Fruit fly (Drosophila melanogaster) whole organism, embryonic: Measurements from ENCODE around the gene CG7378.

Experiments
- Adf1 ChIP-seq: fragments of 200-800 bp; sonication (Bioruptor generic); IDR thresholded peaks from 2 replicates; pipeline ENCODE4 v1.3.6; 2022; ENCODE audit warnings: missing biosample characterization, missing genetic modification characterization
- Antp ChIP-seq: fragments of 200-800 bp; sonication (Bioruptor generic); optimal IDR thresholded peaks from 3 replicates; lab custom pipeline; 2016; ENCODE audit warnings: missing biosample characterization, missing genetic modification characterization
- Bgb ChIP-seq: fragments of 200-800 bp; sonication (Bioruptor generic); IDR thresholded peaks from 2 replicates; pipeline ENCODE4 v1.3.6; 2022; ENCODE audit warnings: missing biosample characterization, missing genetic modification characterization; ENCODE audit not compliant: partially characterized antibody
- CG1024 ChIP-seq: fragments of 200-800 bp; sonication (Bioruptor generic); IDR thresholded peaks from 2 replicates; pipeline ENCODE4 v1.3.6; 2022; ENCODE audit warnings: missing biosample characterization, missing genetic modification characterization
- CG11723 ChIP-seq: fragments of 200-800 bp; sonication (Bioruptor generic); optimal IDR thresholded peaks from 2 replicates; lab custom pipeline; 2017; ENCODE audit warnings: missing biosample characterization, mild to moderate bottlenecking, missing genetic modification characterization
- CG12104 ChIP-seq: fragments of 200-800 bp; sonication (Bioruptor generic); optimal IDR thresholded peaks from 3 replicates; lab custom pipeline; 2016; ENCODE audit warnings: missing biosample characterization, missing genetic modification characterization
- CG12769 ChIP-seq: fragments of 200-800 bp; sonication (Bioruptor generic); optimal IDR thresholded peaks from 2 replicates; lab custom pipeline; 2019; ENCODE audit warnings: missing biosample characterization, mild to moderate bottlenecking, missing genetic modification characterization, moderate library complexity
- CG14441 ChIP-seq: fragments of 200-800 bp; sonication (Bioruptor generic); IDR thresholded peaks from 2 replicates; pipeline ENCODE4 v1.3.6; 2022; ENCODE audit warnings: missing biosample characterization, missing genetic modification characterization
- CG14667 ChIP-seq: fragments of 200-800 bp; sonication (Bioruptor generic); IDR thresholded peaks from 2 replicates; pipeline ENCODE4 v1.3.6; 2022; ENCODE audit warnings: missing biosample characterization, missing genetic modification characterization
- CG1529 ChIP-seq: fragments of 200-800 bp; sonication (Bioruptor generic); optimal IDR thresholded peaks from 3 replicates; lab custom pipeline; 2018; ENCODE audit warnings: missing biosample characterization, missing genetic modification characterization
- CG17802 ChIP-seq: fragments of 200-800 bp; sonication (Bioruptor generic); optimal IDR thresholded peaks from 2 replicates; lab custom pipeline; 2018; ENCODE audit warnings: missing biosample characterization, mild to moderate bottlenecking, missing genetic modification characterization, moderate library complexity
- CG17829 ChIP-seq: fragments of 200-800 bp; optimal IDR thresholded peaks from 2 replicates; lab custom pipeline; 2019; ENCODE audit warnings: missing biosample characterization, mild to moderate bottlenecking, missing genetic modification characterization, moderate library complexity
- CG18599 ChIP-seq: fragments of 200-800 bp; sonication (Bioruptor generic); optimal IDR thresholded peaks from 3 replicates; lab custom pipeline; 2017; ENCODE audit warnings: missing biosample characterization, missing genetic modification characterization, mild to moderate bottlenecking, moderate library complexity, missing genetic modification reagents
- CG2120 ChIP-seq: fragments of 200-800 bp; sonication (Bioruptor generic); optimal IDR thresholded peaks from 3 replicates; lab custom pipeline; 2016; ENCODE audit warnings: missing biosample characterization, missing genetic modification characterization
- CG2129 ChIP-seq: fragments of 200-800 bp; sonication (Bioruptor generic); IDR thresholded peaks from 2 replicates; pipeline ENCODE4 v1.3.6; 2022; ENCODE audit warnings: missing biosample characterization, missing genetic modification characterization; ENCODE audit not compliant: partially characterized antibody
- CG32532 ChIP-seq: fragments of 200-800 bp; sonication (Bioruptor generic); IDR thresholded peaks from 2 replicates; pipeline ENCODE4 v1.3.6; 2022; ENCODE audit warnings: missing biosample characterization, missing genetic modification characterization
- CG6654 ChIP-seq: fragments of 200-800 bp; sonication (Bioruptor generic); optimal IDR thresholded peaks from 2 replicates; lab custom pipeline; 2017; ENCODE audit warnings: missing biosample characterization, mild to moderate bottlenecking, missing genetic modification characterization
- CG7987 ChIP-seq: fragments of 200-800 bp; sonication (Bioruptor generic); optimal IDR thresholded peaks from 2 replicates; lab custom pipeline; 2018; ENCODE audit warnings: missing biosample characterization, mild to moderate bottlenecking, missing genetic modification characterization, moderate library complexity
- CG8944 ChIP-seq: fragments of 200-800 bp; sonication (Bioruptor generic); optimal IDR thresholded peaks from 3 replicates; lab custom pipeline; 2016; ENCODE audit warnings: missing biosample characterization, missing genetic modification characterization
- CG9876 ChIP-seq: fragments of 200-800 bp; sonication (Bioruptor generic); optimal IDR thresholded peaks from 2 replicates; lab custom pipeline; 2016; ENCODE audit warnings: missing biosample characterization, missing genetic modification characterization
- Chrac-16 ChIP-seq: fragments of 200-800 bp; sonication (Bioruptor generic); optimal IDR thresholded peaks from 3 replicates; lab custom pipeline; 2016; ENCODE audit warnings: missing biosample characterization, missing genetic modification characterization
- D19A ChIP-seq: fragments of 200-800 bp; optimal IDR thresholded peaks from 3 replicates; lab custom pipeline; 2019; ENCODE audit warnings: missing biosample characterization, mild to moderate bottlenecking, missing genetic modification characterization, moderate library complexity
- Fer1 ChIP-seq: fragments of 200-800 bp; sonication (Bioruptor generic); optimal IDR thresholded peaks from 2 replicates; lab custom pipeline; 2017; ENCODE audit warnings: missing biosample characterization, mild to moderate bottlenecking, missing genetic modification characterization
- Hand ChIP-seq: fragments of 200-800 bp; sonication (Bioruptor generic); optimal IDR thresholded peaks from 2 replicates; lab custom pipeline; 2017; ENCODE audit warnings: mild to moderate bottlenecking, missing biosample characterization, missing genetic modification reagents, missing genetic modification characterization
- Lpt ChIP-seq: fragments of >200 bp; optimal IDR thresholded peaks from 2 replicates; lab custom pipeline; 2018; ENCODE audit warnings: missing biosample characterization, missing genetic modification characterization
- Mrtf ChIP-seq: fragments of 200-800 bp; sonication (Bioruptor generic); IDR thresholded peaks from 3 replicates; pipeline ENCODE4 v1.3.6; 2022; ENCODE audit warnings: missing biosample characterization, missing genetic modification characterization
- Sry-β ChIP-seq: fragments of 200-800 bp; sonication (Bioruptor generic); optimal IDR thresholded peaks from 2 replicates; lab custom pipeline; 2018; ENCODE audit warnings: missing biosample characterization, mild to moderate bottlenecking, missing genetic modification characterization, moderate library complexity
- Sry-δ ChIP-seq: fragments of 200-800 bp; sonication (Bioruptor generic); optimal IDR thresholded peaks from 2 replicates; lab custom pipeline; 2016; ENCODE audit warnings: missing biosample characterization, missing genetic modification characterization
- al ChIP-seq: fragments of 200-800 bp; sonication (Bioruptor generic); IDR thresholded peaks from 2 replicates; pipeline ENCODE4 v1.3.6; 2022; ENCODE audit warnings: missing biosample characterization, missing genetic modification characterization
- az2 ChIP-seq: fragments of 200-800 bp; sonication (Bioruptor generic); optimal IDR thresholded peaks from 3 replicates; lab custom pipeline; 2016; ENCODE audit warnings: missing biosample characterization, missing genetic modification characterization
- bab2 ChIP-seq: fragments of 200-800 bp; sonication (Bioruptor generic); optimal IDR thresholded peaks from 2 replicates; lab custom pipeline; 2016; ENCODE audit warnings: missing biosample characterization, missing genetic modification characterization
- bbx ChIP-seq: fragments of 200-800 bp; sonication (Bioruptor generic); IDR thresholded peaks from 2 replicates; pipeline ENCODE4 v1.3.6; 2022; ENCODE audit warnings: missing biosample characterization, missing genetic modification characterization; ENCODE audit not compliant: partially characterized antibody
- bcd ChIP-seq: fragments of 200-800 bp; sonication (Bioruptor generic); optimal IDR thresholded peaks from 2 replicates; lab custom pipeline; 2017; ENCODE audit warnings: missing biosample characterization, mild to moderate bottlenecking, missing genetic modification characterization
- bigmax ChIP-seq: fragments of 200-800 bp; sonication (Bioruptor generic); optimal IDR thresholded peaks from 2 replicates; lab custom pipeline; 2018; ENCODE audit warnings: missing biosample characterization, mild to moderate bottlenecking, missing genetic modification characterization
- bowl ChIP-seq: fragments of 200-800 bp; sonication (Bioruptor generic); IDR thresholded peaks from 2 replicates; pipeline ENCODE4 v1.3.6; 2022; ENCODE audit warnings: missing biosample characterization, missing genetic modification characterization
- ci ChIP-seq: fragments of 200-800 bp; sonication (Bioruptor generic); IDR thresholded peaks from 3 replicates; pipeline ENCODE4 v1.3.6; 2022; ENCODE audit warnings: missing biosample characterization, missing genetic modification characterization
- crol ChIP-seq: fragments of 200-800 bp; sonication (Bioruptor generic); IDR thresholded peaks from 2 replicates; pipeline ENCODE4 v1.3.6; 2022; ENCODE audit warnings: missing biosample characterization, missing genetic modification characterization
- dmrt11E ChIP-seq: fragments of 200-800 bp; sonication (Bioruptor generic); optimal IDR thresholded peaks from 3 replicates; lab custom pipeline; 2018; ENCODE audit warnings: missing biosample characterization, mild to moderate bottlenecking, missing genetic modification characterization, moderate library complexity
- ewg ChIP-seq: fragments of 200-800 bp; sonication (Bioruptor generic); optimal IDR thresholded peaks from 3 replicates; lab custom pipeline; 2017; ENCODE audit warnings: mild to moderate bottlenecking, missing biosample characterization, missing genetic modification reagents, missing genetic modification characterization
- exex ChIP-seq: fragments of 200-800 bp; sonication (Bioruptor generic); optimal IDR thresholded peaks from 4 replicates; lab custom pipeline; 2018; ENCODE audit warnings: missing biosample characterization, mild to moderate bottlenecking, missing genetic modification characterization, moderate library complexity
- fu2 ChIP-seq: fragments of 200-800 bp; sonication (Bioruptor generic); optimal IDR thresholded peaks from 2 replicates; lab custom pipeline; 2016; ENCODE audit warnings: missing biosample characterization, missing genetic modification characterization
- gt ChIP-seq: fragments of 200-800 bp; sonication (Bioruptor generic); IDR thresholded peaks from 2 replicates; pipeline ENCODE4 v1.3.6; 2022; ENCODE audit warnings: missing biosample characterization, missing genetic modification characterization
- hth ChIP-seq: fragments of >200 bp; optimal IDR thresholded peaks from 2 replicates; lab custom pipeline; 2017; ENCODE audit warnings: inconsistent platforms
- mam ChIP-seq: fragments of 200-800 bp; sonication (Bioruptor generic); optimal IDR thresholded peaks from 3 replicates; lab custom pipeline; 2016; ENCODE audit warnings: missing biosample characterization, missing genetic modification characterization
- nerfin-2 ChIP-seq: fragments of 200-800 bp; sonication (Bioruptor generic); IDR thresholded peaks from 2 replicates; pipeline ENCODE4 v1.3.6; 2022; ENCODE audit warnings: missing biosample characterization, missing genetic modification characterization; ENCODE audit not compliant: partially characterized antibody
- sim ChIP-seq: fragments of 200-800 bp; sonication (Bioruptor generic); IDR thresholded peaks from 2 replicates; pipeline ENCODE4 v1.3.6; 2022; ENCODE audit warnings: missing biosample characterization, missing genetic modification characterization
- sima ChIP-seq: fragments of 200-800 bp; sonication (Bioruptor generic); optimal IDR thresholded peaks from 2 replicates; lab custom pipeline; 2016; ENCODE audit warnings: missing biosample characterization, missing genetic modification characterization
- trh ChIP-seq: fragments of 200-800 bp; sonication (Bioruptor generic); optimal IDR thresholded peaks from 2 replicates; lab custom pipeline; 2016; ENCODE audit warnings: missing biosample characterization, missing genetic modification characterization
- twi ChIP-seq: fragments of 200-800 bp; optimal IDR thresholded peaks from 2 replicates; lab custom pipeline; 2019; ENCODE audit warnings: missing biosample characterization, mild to moderate bottlenecking, missing genetic modification characterization, moderate library complexity
- wek ChIP-seq: fragments of 200-800 bp; sonication (Bioruptor generic); optimal IDR thresholded peaks from 3 replicates; lab custom pipeline; 2018; ENCODE audit warnings: missing biosample characterization, mild to moderate bottlenecking, missing genetic modification characterization, moderate library complexity

Gene CG7378

dm6 chrX:18951220-18951867 is 51.1 kb downstream of the CG7378 start (continued):
- TF ChIP-seq Bgb (no peak), bcd (GFP tag; lab: Kevin White, UChicago) (peak; percentile 74), D19A (tag; lab: Kevin White, UChicago) (peak; percentile 76), CG12104 (GFP tag; lab: Kevin White, UChicago) (peak; percentile 26), mam (GFP tag; lab: Kevin White, UChicago) (peak; percentile 82), hth (lab: Kevin White, UChicago) (no peak), CG6654 (GFP tag; lab: Kevin White, UChicago) (peak; percentile 51), ewg (GFP tag; lab: Kevin White, UChicago) (peak; percentile 68), ci (GFP tag; lab: Robert Waterston, UW) (peak; percentile 88), Sry-β (GFP tag; lab: Kevin White, UChicago) (no peak), dmrt11E (tag; lab: Kevin White, UChicago) (peak; percentile 71), sim (GFP tag; lab: Robert Waterston, UW) (peak; percentile 68), CG17829 (peak; percentile 70), bowl (GFP tag; lab: Robert Waterston, UW) (0 out of 2 replicates have a peak, but pooled peaks have one; percentile 21), twi (tag; lab: Kevin White, UChicago) (peak; percentile 32), al (GFP tag; lab: Robert Waterston, UW) (peak; percentile 61; the same call in 1 of the 2 replicates), gt (GFP tag; lab: Robert Waterston, UW) (peak; percentile 59), CG8944 (GFP tag; lab: Kevin White, UChicago) (peak; percentile 65), CG14667 (peak; percentile 63; the same call in 1 of the 2 replicates), CG9876 (GFP tag; lab: Kevin White, UChicago) (no peak), bbx (GFP tag; lab: Robert Waterston, UW) (no peak), CG7987 (GFP tag; lab: Kevin White, UChicago) (peak; percentile 30), CG2129 (no peak), Sry-δ (peak; percentile 40), Chrac-16 (GFP tag; lab: Kevin White, UChicago) (peak; percentile 66), Lpt (GFP tag; lab: Kevin White, UChicago) (no peak), CG12769 (peak; percentile 80), sima (no peak), az2 (GFP tag; lab: Kevin White, UChicago) (peak; percentile 72), CG14441 (peak; percentile 84), bigmax (no peak), CG2120 (GFP tag; lab: Kevin White, UChicago) (peak; percentile 65), crol (GFP tag; lab: Robert Waterston, UW) (peak; percentile 53; the same call in 1 of the 2 replicates), fu2 (GFP tag; lab: Kevin White, UChicago) (peak; percentile 12), bab2 (GFP tag; lab: Kevin White, UChicago) (peak; percentile 81), exex (tag; lab: Kevin White, UChicago) (no peak), Antp (peak; percentile 80), CG17802 (peak; percentile 72), Fer1 (GFP tag; lab: Kevin White, UChicago) (peak; percentile 32), CG1024 (peak; percentile 71; the same call in 1 of the 2 replicates), trh (GFP tag; lab: Kevin White, UChicago) (peak; percentile 10), CG11723 (GFP tag; lab: Kevin White, UChicago) (peak; percentile 34), Adf1 (GFP tag; lab: Robert Waterston, UW) (no peak), CG1529 (peak; percentile 44), CG32532 (peak; percentile 79; the same call in 1 of the 2 replicates), Hand (GFP tag; lab: Kevin White, UChicago) (no peak), wek (GFP tag; lab: Kevin White, UChicago) (peak; percentile 31), nerfin-2 (GFP tag; lab: Robert Waterston, UW) (no peak), Mrtf (GFP tag; lab: Robert Waterston, UW) (peak; percentile 80; the same call in 2 of the 3 replicates), CG18599 (peak; percentile 74)
